Fruit fly (Drosophila melanogaster) whole organism, prepupa: ENCODE measurements around the gene CG42258.

Source experiments
- CG10631 ChIP-seq: fragments of 200-800 bp; sonication (Bioruptor generic); optimal IDR thresholded peaks from 2 replicates; lab custom pipeline; 2016; ENCODE audit warnings: missing biosample characterization, missing genetic modification characterization
- CG11294 ChIP-seq: fragments of 200-800 bp; sonication (Bioruptor generic); IDR thresholded peaks from 2 replicates; pipeline ENCODE4 v1.3.6; 2022; ENCODE audit warnings: missing biosample characterization, missing genetic modification characterization
- CG11762 ChIP-seq: fragments of 200-800 bp; sonication (Bioruptor generic); optimal IDR thresholded peaks from 3 replicates; lab custom pipeline; 2016; ENCODE audit warnings: missing biosample characterization, missing genetic modification characterization; ENCODE audit not compliant: insufficient read depth
- CG16779 ChIP-seq: fragments of 200-800 bp; sonication (Bioruptor generic); optimal IDR thresholded peaks from 3 replicates; lab custom pipeline; 2017; ENCODE audit warnings: missing biosample characterization, mild to moderate bottlenecking, missing genetic modification characterization
- CG3032 ChIP-seq: fragments of 200-800 bp; optimal IDR thresholded peaks from 2 replicates; lab custom pipeline; 2019; ENCODE audit warnings: missing biosample characterization, mild to moderate bottlenecking, missing genetic modification characterization, moderate library complexity
- CG31627 ChIP-seq: fragments of 200-800 bp; sonication (Bioruptor generic); optimal IDR thresholded peaks from 3 replicates; lab custom pipeline; 2016; ENCODE audit warnings: missing biosample characterization, missing genetic modification characterization
- CG32006 ChIP-seq: fragments of 200-800 bp; sonication (Bioruptor generic); optimal IDR thresholded peaks from 3 replicates; lab custom pipeline; 2017; ENCODE audit warnings: missing biosample characterization, mild to moderate bottlenecking, missing genetic modification characterization
- CG34406 ChIP-seq: fragments of 200-800 bp; sonication (Bioruptor generic); optimal IDR thresholded peaks from 3 replicates; lab custom pipeline; 2016; ENCODE audit warnings: missing biosample characterization, missing genetic modification characterization
- CG3919 ChIP-seq: fragments of 200-800 bp; sonication (Bioruptor generic); optimal IDR thresholded peaks from 3 replicates; lab custom pipeline; 2016; ENCODE audit warnings: missing biosample characterization, missing genetic modification characterization
- CG4318 ChIP-seq: fragments of 200-800 bp; sonication (Bioruptor generic); optimal IDR thresholded peaks from 3 replicates; lab custom pipeline; 2017; ENCODE audit warnings: missing biosample characterization, mild to moderate bottlenecking, missing genetic modification characterization
- CG6163 ChIP-seq: fragments of 200-800 bp; sonication (Bioruptor generic); IDR thresholded peaks from 3 replicates; pipeline ENCODE4 v1.3.6; 2022; ENCODE audit warnings: missing biosample characterization, missing genetic modification characterization
- CG6276 ChIP-seq: fragments of 200-800 bp; sonication (Bioruptor generic); optimal IDR thresholded peaks from 2 replicates; lab custom pipeline; 2017; ENCODE audit warnings: missing biosample characterization, mild to moderate bottlenecking, missing genetic modification characterization
- CG6792 ChIP-seq: fragments of 200-800 bp; sonication (Bioruptor generic); optimal IDR thresholded peaks from 3 replicates; lab custom pipeline; 2016; ENCODE audit warnings: missing biosample characterization, missing genetic modification characterization
- CG6808 ChIP-seq: fragments of 200-800 bp; sonication (Bioruptor generic); optimal IDR thresholded peaks from 3 replicates; lab custom pipeline; 2017; ENCODE audit warnings: missing biosample characterization, missing genetic modification characterization, mild to moderate bottlenecking, moderate library complexity, missing genetic modification reagents
- CG6854 ChIP-seq: fragments of 200-800 bp; sonication (Bioruptor generic); optimal IDR thresholded peaks from 2 replicates; lab custom pipeline; 2017; ENCODE audit warnings: missing biosample characterization, mild to moderate bottlenecking, missing genetic modification characterization
- CG7368 ChIP-seq: fragments of 200-800 bp; sonication (Bioruptor generic); optimal IDR thresholded peaks from 3 replicates; lab custom pipeline; 2016; ENCODE audit warnings: missing biosample characterization, missing genetic modification characterization
- CG8632 ChIP-seq: fragments of 200-800 bp; sonication (Bioruptor generic); optimal IDR thresholded peaks from 3 replicates; lab custom pipeline; 2016; ENCODE audit warnings: missing biosample characterization, missing genetic modification characterization
- CG9139 ChIP-seq: fragments of 200-800 bp; sonication (Bioruptor generic); optimal IDR thresholded peaks from 3 replicates; lab custom pipeline; 2017; ENCODE audit warnings: missing biosample characterization, mild to moderate bottlenecking, missing genetic modification characterization
- Eip75B ChIP-seq: fragments of 200-800 bp; sonication (Bioruptor generic); optimal IDR thresholded peaks from 3 replicates; lab custom pipeline; 2016; ENCODE audit warnings: missing biosample characterization, missing genetic modification characterization
- Eip78C ChIP-seq: fragments of 200-800 bp; sonication (Bioruptor generic); peaks from one replicate; lab custom pipeline; 2016; ENCODE audit warnings: missing biosample characterization, missing genetic modification characterization
- Ets21C ChIP-seq: fragments of 200-800 bp; sonication (Bioruptor generic); optimal IDR thresholded peaks from 3 replicates; lab custom pipeline; 2016; ENCODE audit warnings: missing biosample characterization, missing genetic modification characterization
- Gug ChIP-seq: fragments of 200-800 bp; sonication (Bioruptor generic); IDR thresholded peaks from 2 replicates; pipeline ENCODE4 v1.3.6; 2022; ENCODE audit warnings: missing biosample characterization, missing genetic modification characterization
- Hr38 ChIP-seq: sonication (Bioruptor generic); optimal IDR thresholded peaks from 2 replicates; lab custom pipeline; 2016; ENCODE audit warnings: missing biosample characterization, missing genetic modification characterization
- Hr39 ChIP-seq: fragments of 200-800 bp; sonication (Bioruptor generic); optimal IDR thresholded peaks from 2 replicates; lab custom pipeline; 2016; ENCODE audit warnings: missing biosample characterization, missing genetic modification characterization
- Hr4 ChIP-seq: fragments of 200-800 bp; sonication (Bioruptor generic); optimal IDR thresholded peaks from 3 replicates; lab custom pipeline; 2016; ENCODE audit warnings: missing biosample characterization, missing genetic modification characterization
- Lpt ChIP-seq: fragments of 200-800 bp; sonication (Bioruptor generic); optimal IDR thresholded peaks from 3 replicates; lab custom pipeline; 2016; ENCODE audit warnings: missing biosample characterization, missing genetic modification characterization
- Met ChIP-seq: fragments of 200-800 bp; sonication (Bioruptor generic); optimal IDR thresholded peaks from 3 replicates; lab custom pipeline; 2016; ENCODE audit warnings: missing biosample characterization, missing genetic modification characterization
- OdsH ChIP-seq: fragments of 200-800 bp; sonication (Bioruptor generic); optimal IDR thresholded peaks from 3 replicates; lab custom pipeline; 2016; ENCODE audit warnings: missing biosample characterization, missing genetic modification characterization
- Smox ChIP-seq: fragments of 200-800 bp; sonication (Bioruptor generic); optimal IDR thresholded peaks from 3 replicates; lab custom pipeline; 2016; ENCODE audit warnings: missing biosample characterization, missing genetic modification characterization
- Sox102F ChIP-seq: fragments of 200-800 bp; sonication (Bioruptor generic); optimal IDR thresholded peaks from 2 replicates; lab custom pipeline; 2016; ENCODE audit warnings: missing biosample characterization, mild to moderate bottlenecking, missing genetic modification characterization
- Sox14 ChIP-seq: fragments of 200-800 bp; sonication (Bioruptor generic); optimal IDR thresholded peaks from 3 replicates; lab custom pipeline; 2016; ENCODE audit warnings: missing biosample characterization, missing genetic modification characterization
- Sox15 ChIP-seq: fragments of 200-800 bp; sonication (Bioruptor generic); optimal IDR thresholded peaks from 3 replicates; lab custom pipeline; 2016; ENCODE audit warnings: missing biosample characterization, missing genetic modification characterization
- acj6 ChIP-seq: fragments of 200-800 bp; sonication (Bioruptor generic); optimal IDR thresholded peaks from 3 replicates; lab custom pipeline; 2016; ENCODE audit warnings: missing biosample characterization, missing genetic modification characterization
- cyc ChIP-seq: fragments of 200-800 bp; sonication (Bioruptor generic); optimal IDR thresholded peaks from 3 replicates; lab custom pipeline; 2016; ENCODE audit warnings: missing biosample characterization, missing genetic modification characterization
- dac ChIP-seq: fragments of 200-800 bp; sonication (Bioruptor generic); optimal IDR thresholded peaks from 2 replicates; lab custom pipeline; 2017; ENCODE audit warnings: missing biosample characterization, mild to moderate bottlenecking, missing genetic modification characterization
- eg ChIP-seq: fragments of 200-800 bp; sonication (Bioruptor generic); IDR thresholded peaks from 3 replicates; pipeline ENCODE4 v1.3.6; 2022; ENCODE audit warnings: missing biosample characterization, missing genetic modification characterization
- esn ChIP-seq: fragments of 200-800 bp; sonication (Bioruptor generic); optimal IDR thresholded peaks from 2 replicates; lab custom pipeline; 2016; ENCODE audit warnings: missing biosample characterization, mild to moderate bottlenecking, missing genetic modification characterization, moderate library complexity
- fkh ChIP-seq: fragments of 200-800 bp; sonication (Bioruptor generic); optimal IDR thresholded peaks from 3 replicates; lab custom pipeline; 2017; ENCODE audit warnings: missing biosample characterization, mild to moderate bottlenecking, missing genetic modification characterization, moderate library complexity
- lz ChIP-seq: fragments of 200-800 bp; sonication (Bioruptor generic); optimal IDR thresholded peaks from 3 replicates; lab custom pipeline; 2016; ENCODE audit warnings: missing biosample characterization, missing genetic modification characterization
- pdm3 ChIP-seq: fragments of 200-800 bp; sonication (Bioruptor generic); optimal IDR thresholded peaks from 3 replicates; lab custom pipeline; 2016; ENCODE audit warnings: missing biosample characterization, missing genetic modification characterization
- salr ChIP-seq, 2 experiments: fragments of 200-800 bp; sonication (Bioruptor generic); optimal IDR thresholded peaks; 3 replicates each; lab custom pipeline; 2016 to 2018; ENCODE audit warnings: missing biosample characterization in 2 of 2, missing genetic modification characterization in 2 of 2, mild to moderate bottlenecking in 1 of 2
- spab ChIP-seq: fragments of 200-800 bp; sonication (Bioruptor generic); optimal IDR thresholded peaks from 2 replicates; lab custom pipeline; 2017; ENCODE audit warnings: missing biosample characterization, mild to moderate bottlenecking, missing genetic modification characterization, missing genetic modification reagents
- svp ChIP-seq: fragments of 200-800 bp; sonication (Bioruptor generic); peaks from one replicate; lab custom pipeline; 2016; ENCODE audit warnings: missing biosample characterization, missing genetic modification characterization
- topi ChIP-seq: fragments of 200-800 bp; sonication (Bioruptor generic); optimal IDR thresholded peaks from 3 replicates; lab custom pipeline; 2016; ENCODE audit warnings: missing biosample characterization, missing genetic modification characterization

Gene CG42258

dm6 chrX:12462936-12463558, at the start of gene CG42258, which contains the start of gene Rab40:
CG42258 (plus strand) TSS chrX:12463528.
Rab40 (minus strand) TSS chrX:12463112.
- TF ChIP-seq esn (GFP tag; lab: Kevin White, UChicago) (peak; percentile 57), lz (GFP tag; lab: Kevin White, UChicago) (peak; percentile 55), CG31627 (GFP tag; lab: Kevin White, UChicago) (peak; percentile 41), CG34406 (GFP tag; lab: Kevin White, UChicago) (peak; percentile 16), Smox (GFP tag; lab: Kevin White, UChicago) (peak; percentile 51), CG7368 (GFP tag; lab: Kevin White, UChicago) (no peak), CG6163 (GFP tag; lab: Robert Waterston, UW) (peak; percentile 56), Met (GFP tag; lab: Kevin White, UChicago) (peak; percentile 41), CG6808 (GFP tag; lab: Kevin White, UChicago) (no peak), CG11762 (GFP tag; lab: Kevin White, UChicago) (no peak), Sox14 (GFP tag; lab: Kevin White, UChicago) (peak; percentile 48), CG4318 (peak; percentile 27), Gug (0 out of 2 replicates have a peak, but pooled peaks have one; percentile 37), svp (peak; percentile 74), salr (GFP tag; optimal IDR thresholded peaks at IDR 0.05; lab: Kevin White, UChicago) (peak in 1 of 2 experiments; percentile 32), Hr39 (GFP tag; lab: Kevin White, UChicago) (peak; percentile 30), CG6854 (GFP tag; lab: Kevin White, UChicago) (no peak), Eip75B (GFP tag; lab: Kevin White, UChicago) (peak; percentile 12), Hr4 (GFP tag; lab: Kevin White, UChicago) (peak; percentile 39), topi (GFP tag; lab: Kevin White, UChicago) (peak; percentile 46), Eip78C (peak; percentile 73), CG16779 (tag; lab: Kevin White, UChicago) (no peak), CG8632 (GFP tag; lab: Kevin White, UChicago) (peak; percentile 34), CG11294 (no peak), acj6 (peak; percentile 30), CG10631 (GFP tag; lab: Kevin White, UChicago) (peak; percentile 66), spab (GFP tag; lab: Kevin White, UChicago) (no peak), cyc (GFP tag; lab: Kevin White, UChicago) (peak; percentile 41), CG3919 (GFP tag; lab: Kevin White, UChicago) (peak; percentile 56), pdm3 (GFP tag; lab: Kevin White, UChicago) (peak; percentile 59), CG6792 (GFP tag; lab: Kevin White, UChicago) (peak; percentile 21), Sox15 (GFP tag; lab: Kevin White, UChicago) (peak; percentile 12), CG3032 (tag; lab: Kevin White, UChicago) (peak; percentile 8), Sox102F (peak; percentile 11), Lpt (no peak), fkh (no peak), CG9139 (GFP tag; lab: Kevin White, UChicago) (no peak), eg (peak; percentile 55), OdsH (GFP tag; lab: Kevin White, UChicago) (peak; percentile 21), Ets21C (GFP tag; lab: Kevin White, UChicago) (peak; percentile 17), dac (GFP tag; lab: Kevin White, UChicago) (no peak), CG32006 (GFP tag; lab: Kevin White, UChicago) (peak; percentile 37), Hr38 (GFP tag; lab: Kevin White, UChicago) (no peak), CG6276 (GFP tag; lab: Kevin White, UChicago) (no peak)
